Fruit fly (Drosophila melanogaster): Measurements from ENCODE around the gene CG18178.

Gene CG18178

DNA sequence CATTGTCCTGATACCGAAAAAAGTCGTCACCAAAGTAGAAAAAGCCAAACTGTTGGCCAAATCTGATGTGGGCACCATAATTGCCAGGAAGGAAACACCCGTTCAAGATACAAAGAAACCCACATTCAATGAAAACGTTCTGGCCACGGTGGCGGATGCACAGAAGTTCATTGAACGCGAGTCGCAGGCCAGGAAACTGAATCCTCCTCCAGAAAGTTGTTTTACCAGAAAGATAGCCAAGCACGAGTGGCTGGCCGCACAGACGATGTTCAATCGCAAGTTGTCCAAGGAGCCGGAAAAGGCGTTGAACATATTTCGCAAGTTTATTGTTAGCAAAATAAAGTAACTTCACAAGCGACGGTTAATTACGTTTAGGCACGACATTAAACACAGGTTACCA is 1.2 kb upstream of the CG18178 start:
- TF ChIP-seq CG9139 (GFP tag; optimal IDR thresholded peaks at IDR 0.05) (no peak), CG16779 (tag; optimal IDR thresholded peaks at IDR 0.05) (no peak)

DNA sequence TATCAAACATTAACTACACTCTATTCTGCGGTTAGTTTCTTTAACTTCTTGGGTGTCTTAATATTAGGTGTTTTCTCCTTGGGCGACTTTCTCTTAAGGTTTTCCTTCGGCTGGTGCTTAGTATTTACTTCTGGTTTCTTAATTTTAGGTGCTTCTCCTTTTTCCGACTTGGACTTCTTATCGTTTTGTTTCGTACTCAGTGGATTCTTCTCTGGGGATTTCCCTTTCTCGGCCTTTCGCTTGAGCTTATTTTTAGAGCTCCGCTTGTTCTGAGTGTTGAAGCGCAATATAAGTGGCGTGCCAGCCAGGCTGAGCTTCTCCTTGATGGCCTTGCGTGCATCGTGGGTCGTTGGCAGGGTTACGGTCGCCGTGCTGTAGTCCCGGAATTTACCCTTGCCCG is 1.1 kb downstream of the CG18178 start:
- TF ChIP-seq CG6276 (GFP tag; optimal IDR thresholded peaks at IDR 0.05) (no peak), Ets96B (tag; optimal IDR thresholded peaks at IDR 0.05) (no peak), Sox102F (GFP tag; optimal IDR thresholded peaks at IDR 0.05) (no peak), cyc (GFP tag; optimal IDR thresholded peaks at IDR 0.05) (no peak), CG31627 (GFP tag; optimal IDR thresholded peaks at IDR 0.05) (no peak)

DNA sequence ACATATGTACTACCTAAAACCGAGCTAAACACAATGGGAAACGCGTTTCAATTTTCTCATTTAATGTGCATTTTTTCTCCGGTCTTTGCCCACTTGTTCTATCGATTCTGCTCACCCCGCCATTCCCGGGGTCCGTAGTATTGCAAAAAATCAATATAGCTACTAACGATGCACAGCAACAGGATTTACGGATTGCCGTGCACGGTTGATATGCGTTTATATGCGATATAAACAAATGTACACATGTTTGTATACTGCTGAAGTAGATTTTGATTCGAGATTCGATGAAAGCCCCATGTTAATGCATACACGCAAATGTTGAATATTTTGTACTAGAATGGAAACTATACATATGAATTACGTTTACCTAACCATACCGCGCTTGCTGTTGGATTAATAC is 1.8 kb downstream of the CG18178 start:
- TF ChIP-seq Eip75B (GFP tag; optimal IDR thresholded peaks at IDR 0.05): no peak
- TF ChIP-seq vri (GFP tag; optimal IDR thresholded peaks at IDR 0.05): no peak
- TF ChIP-seq Sox14 (GFP tag; optimal IDR thresholded peaks at IDR 0.05): no peak
- no peak for TF ChIP-seq acj6 (GFP tag; optimal IDR thresholded peaks at IDR 0.05)
- no peak for TF ChIP-seq esn (GFP tag; optimal IDR thresholded peaks at IDR 0.05)
- no peak for TF ChIP-seq CG6792 (GFP tag; optimal IDR thresholded peaks at IDR 0.05)
- no peak for TF ChIP-seq Gug (GFP tag; IDR thresholded peaks at IDR 0.05)
- TF ChIP-seq CG16779 (tag; optimal IDR thresholded peaks at IDR 0.05): peak; percentile 14

DNA sequence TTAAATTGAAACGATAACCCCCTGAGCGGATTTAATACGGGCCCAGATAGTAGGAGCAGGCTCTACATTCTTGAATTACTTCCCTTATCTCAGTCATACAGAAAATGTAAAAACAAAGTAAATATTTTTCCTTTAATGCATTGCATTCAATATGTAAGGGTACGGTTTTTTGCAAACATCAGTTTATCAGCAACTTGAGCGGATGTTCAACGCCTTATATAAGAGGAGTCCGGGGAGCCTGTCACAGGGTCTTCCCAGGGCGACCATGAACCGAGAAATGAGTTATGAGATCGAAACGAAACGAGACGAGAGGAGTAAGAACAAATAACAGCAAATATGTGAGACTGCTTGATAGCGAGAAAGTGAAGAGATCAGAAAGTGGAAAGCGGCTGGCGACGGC is 2.3 kb downstream of the CG18178 start:
- TF ChIP-seq svp (GFP tag): peak; percentile 98
- no peak for TF ChIP-seq acj6 (GFP tag; optimal IDR thresholded peaks at IDR 0.05)
- TF ChIP-seq dsx (GFP tag; optimal IDR thresholded peaks at IDR 0.05; ENCODE audit: poor library complexity, severe bottlenecking): peak; percentile 22
- no peak for TF ChIP-seq Hr38 (GFP tag; optimal IDR thresholded peaks at IDR 0.05)
- peak in 1 of 2 experiments; percentile 29 for TF ChIP-seq ss (GFP tag; optimal IDR thresholded peaks at IDR 0.05)

- TF ChIP-seq Lpt (GFP tag; optimal IDR thresholded peaks at IDR 0.05) (no peak), Eip93F (GFP tag; optimal IDR thresholded peaks at IDR 0.05) (no peak), achi (GFP tag; optimal IDR thresholded peaks at IDR 0.05) (no peak), vri (GFP tag; optimal IDR thresholded peaks at IDR 0.05) (peak; percentile 63), CG6808 (GFP tag; optimal IDR thresholded peaks at IDR 0.05) (no peak), Hr39 (GFP tag; optimal IDR thresholded peaks at IDR 0.05) (no peak), CG4318 (GFP tag; optimal IDR thresholded peaks at IDR 0.05) (no peak), CG15336 (GFP tag; IDR thresholded peaks at IDR 0.05) (no peak), CG7368 (GFP tag; optimal IDR thresholded peaks at IDR 0.05) (no peak), CG8319 (GFP tag; optimal IDR thresholded peaks at IDR 0.05) (no peak), Eip78C (GFP tag) (peak; percentile 62), salr (GFP tag; optimal IDR thresholded peaks at IDR 0.05) (no peak), ss (GFP tag; optimal IDR thresholded peaks at IDR 0.05) (peak; percentile 5 to 52), CG6163 (GFP tag; IDR thresholded peaks at IDR 0.05) (no peak), CG1621 (tag; optimal IDR thresholded peaks at IDR 0.05) (peak; percentile 42), CG3032 (tag; optimal IDR thresholded peaks at IDR 0.05) (no peak), Gug (GFP tag; IDR thresholded peaks at IDR 0.05) (no peak), CG16779 (tag; optimal IDR thresholded peaks at IDR 0.05) (no peak), fkh (GFP tag; optimal IDR thresholded peaks at IDR 0.05) (peak; percentile 64), topi (GFP tag; optimal IDR thresholded peaks at IDR 0.05) (no peak), fd59A (GFP tag; optimal IDR thresholded peaks at IDR 0.05) (no peak), spab (GFP tag; optimal IDR thresholded peaks at IDR 0.05) (no peak), CG6854 (GFP tag; optimal IDR thresholded peaks at IDR 0.05) (peak; percentile 51), Hr38 (GFP tag; optimal IDR thresholded peaks at IDR 0.05) (no peak), Smox (GFP tag; optimal IDR thresholded peaks at IDR 0.05) (no peak), CG11762 (GFP tag; optimal IDR thresholded peaks at IDR 0.05; ENCODE audit: insufficient read depth) (no peak), CG6792 (GFP tag; optimal IDR thresholded peaks at IDR 0.05) (no peak), fd85E (GFP tag; optimal IDR thresholded peaks at IDR 0.05) (no peak), Sox15 (GFP tag; optimal IDR thresholded peaks at IDR 0.05) (no peak), CG8119 (GFP tag; IDR thresholded peaks at IDR 0.05) (no peak), CG31627 (GFP tag; optimal IDR thresholded peaks at IDR 0.05) (no peak), pdm3 (GFP tag; optimal IDR thresholded peaks at IDR 0.05) (no peak), Ets21C (GFP tag; optimal IDR thresholded peaks at IDR 0.05) (no peak)
Measured at dm6 chr3L:9714537-9715144, 4.3 kb downstream of the CG18178 start.
